Worm (Caenorhabditis elegans) whole organism, L4 larva: ENCODE data around the gene cyp-14A2.
A peak's percentile ranks its signal among the peaks of the same experiment; 100 is the strongest.
"Not testable (repeated sequence)": the region's sequence is repeated elsewhere in the genome, so short reads cannot be mapped to it uniquely, and the experiment has no call there.

Experiments
- R02D3.7 ChIP-seq: fragments of 150-350 bp; sonication (generic microtip); optimal IDR thresholded peaks from 3 replicates; lab custom pipeline; 2014; ENCODE audit warnings: missing biosample characterization, missing genetic modification characterization
- T20F7.1 ChIP-seq: fragments of 200-800 bp; sonication (Bioruptor generic); optimal IDR thresholded peaks from 2 replicates; lab custom pipeline; 2018; ENCODE audit warnings: mild to moderate bottlenecking, missing genetic modification characterization, missing compliant biosample characterization
- ZK546.5 ChIP-seq, 2 experiments: sonication (generic microtip); optimal IDR thresholded peaks; 2 replicates each; lab custom pipeline; 2017; ENCODE audit warnings: missing biosample characterization in 2 of 2, missing genetic modification characterization in 2 of 2
- aha-1 ChIP-seq: fragments of 150-350 bp; peaks from one replicate; lab custom pipeline; 2014; ENCODE audit warnings: missing biosample characterization, missing genetic modification characterization
- arid-1 ChIP-seq: fragments of 200-800 bp; sonication (Bioruptor generic); conservative IDR thresholded peaks from 2 replicates; pipeline ENCODE4 v1.3.6; 2022; ENCODE audit warnings: missing genetic modification reagents, missing genetic modification characterization, missing compliant biosample characterization
- ceh-32 ChIP-seq: sonication (generic microtip); optimal IDR thresholded peaks from 2 replicates; lab custom pipeline; 2016; ENCODE audit warnings: mild to moderate bottlenecking, missing genetic modification characterization, missing compliant biosample characterization; ENCODE audit not compliant: poor library complexity
- cey-2 ChIP-seq: sonication (generic microtip); optimal IDR thresholded peaks from 3 replicates; lab custom pipeline; 2017; ENCODE audit warnings: missing genetic modification characterization, mild to moderate bottlenecking, missing compliant biosample characterization, antibody characterized with exemption, borderline replicate concordance; ENCODE audit not compliant: insufficient read depth
- ctbp-1 ChIP-seq: fragments of 200-800 bp; sonication (Bioruptor generic); IDR thresholded peaks from 2 replicates; pipeline ENCODE4 v1.3.6; 2022; ENCODE audit warnings: missing genetic modification reagents, missing genetic modification characterization, missing compliant biosample characterization
- daf-16 ChIP-seq, 3 experiments: sonication (generic microtip); optimal IDR thresholded peaks; 2 replicates each; lab custom pipeline; 2016 to 2017; ENCODE audit warnings: missing genetic modification characterization in 3 of 3, missing genetic modification reagents in 3 of 3, mild to moderate bottlenecking in 2 of 3, missing compliant biosample characterization in 2 of 3, missing biosample characterization in 1 of 3, moderate library complexity in 1 of 3
- dmd-6 ChIP-seq: fragments of 200-800 bp; sonication (Bioruptor generic); IDR thresholded peaks from 2 replicates; pipeline ENCODE4 v1.3.6; 2022; ENCODE audit warnings: missing genetic modification reagents, missing genetic modification characterization, missing compliant biosample characterization
- dve-1 ChIP-seq: sonication (generic microtip); optimal IDR thresholded peaks from 2 replicates; lab custom pipeline; 2017; ENCODE audit warnings: antibody characterized with exemption, mild to moderate bottlenecking, missing genetic modification characterization, missing compliant biosample characterization; ENCODE audit not compliant: insufficient read depth
- gei-8 ChIP-seq: fragments of 200-800 bp; sonication (Bioruptor generic); optimal IDR thresholded peaks from 2 replicates; lab custom pipeline; 2018; ENCODE audit warnings: mild to moderate bottlenecking, missing genetic modification characterization, missing compliant biosample characterization
- hlh-11 ChIP-seq: fragments of 200-800 bp; sonication (Bioruptor generic); optimal IDR thresholded peaks from 2 replicates; lab custom pipeline; 2018; ENCODE audit warnings: mild to moderate bottlenecking, missing genetic modification characterization, missing compliant biosample characterization
- lim-7 ChIP-seq: fragments of 200-800 bp; sonication (Bioruptor generic); IDR thresholded peaks from 2 replicates; pipeline ENCODE4 v1.3.6; 2022; ENCODE audit warnings: missing genetic modification characterization, missing compliant biosample characterization
- lin-1 ChIP-seq: fragments of 200-800 bp; sonication (Bioruptor generic); IDR thresholded peaks from 2 replicates; pipeline ENCODE4 v1.3.6; 2022; ENCODE audit warnings: missing genetic modification reagents, missing genetic modification characterization, missing compliant biosample characterization
- lin-15B ChIP-seq: fragments of 150-350 bp; sonication (generic microtip); optimal IDR thresholded peaks from 3 replicates; lab custom pipeline; 2014; ENCODE audit warnings: missing biosample characterization, missing genetic modification characterization
- lin-38 ChIP-seq: fragments of 200-800 bp; sonication (Bioruptor generic); IDR thresholded peaks from 2 replicates; pipeline ENCODE4 v1.3.6; 2022; ENCODE audit warnings: missing genetic modification reagents, missing genetic modification characterization, missing compliant biosample characterization
- madf-9 ChIP-seq: fragments of 200-800 bp; sonication (Bioruptor generic); conservative IDR thresholded peaks from 2 replicates; pipeline ENCODE4 v1.3.6; 2022; ENCODE audit warnings: missing genetic modification reagents, missing genetic modification characterization, missing compliant biosample characterization
- mep-1 ChIP-seq: fragments of 150-350 bp; sonication (generic microtip); optimal IDR thresholded peaks from 3 replicates; lab custom pipeline; 2014; ENCODE audit warnings: missing biosample characterization, missing genetic modification characterization
- mes-2 ChIP-seq: sonication (generic microtip); optimal IDR thresholded peaks from 2 replicates; lab custom pipeline; 2016; ENCODE audit warnings: missing genotype, mild to moderate bottlenecking, missing genetic modification characterization, missing compliant biosample characterization; ENCODE audit not compliant: poor library complexity, severe bottlenecking
- mxl-3 ChIP-seq: fragments of 200-800 bp; sonication (Bioruptor generic); optimal IDR thresholded peaks from 2 replicates; lab custom pipeline; 2018; ENCODE audit warnings: mild to moderate bottlenecking, missing genetic modification characterization, missing compliant biosample characterization
- nhr-41 ChIP-seq: fragments of 200-800 bp; sonication (Bioruptor generic); IDR thresholded peaks from 2 replicates; pipeline ENCODE4 v1.3.6; 2022; ENCODE audit warnings: missing genetic modification reagents, missing genetic modification characterization, missing compliant biosample characterization
- nhr-42 ChIP-seq: fragments of 200-800 bp; sonication (Bioruptor generic); IDR thresholded peaks from 2 replicates; pipeline ENCODE4 v1.3.6; 2022; ENCODE audit warnings: missing genetic modification characterization, missing compliant biosample characterization
- nhr-48 ChIP-seq: sonication (generic microtip); optimal IDR thresholded peaks from 2 replicates; lab custom pipeline; 2016; ENCODE audit warnings: mild to moderate bottlenecking, missing genetic modification characterization, missing compliant biosample characterization
- nhr-6 ChIP-seq: fragments of 150-350 bp; optimal IDR thresholded peaks from 2 replicates; lab custom pipeline; 2014; ENCODE audit warnings: missing biosample characterization, missing genetic modification characterization
- nhr-77 ChIP-seq: fragments of 150-350 bp; optimal IDR thresholded peaks from 2 replicates; lab custom pipeline; 2014; ENCODE audit warnings: missing biosample characterization, missing genetic modification characterization
- pha-4 ChIP-seq, 2 experiments: fragments of 150-350 bp in 1 of 2; fragments of 200-800 bp in 1 of 2; sonication (Bioruptor generic) in 1 of 2; IDR thresholded peaks in 1 of 2; optimal IDR thresholded peaks in 1 of 2; 2 replicates each; pipeline versions ENCODE4 v1.3.6 to Lab custom; 2014 to 2022; ENCODE audit warnings: missing genetic modification characterization in 2 of 2, missing genetic modification reagents in 2 of 2, missing biosample characterization in 1 of 2, missing compliant biosample characterization in 1 of 2
- pqm-1 ChIP-seq: sonication (generic microtip); optimal IDR thresholded peaks from 2 replicates; lab custom pipeline; 2017; ENCODE audit warnings: missing biosample characterization, missing genetic modification characterization
- set-16 ChIP-seq: fragments of 200-800 bp; sonication (Bioruptor generic); IDR thresholded peaks from 2 replicates; pipeline ENCODE4 v1.3.6; 2022; ENCODE audit warnings: missing genetic modification reagents, missing genetic modification characterization, missing compliant biosample characterization
- skn-1 ChIP-seq: fragments of 150-350 bp; optimal IDR thresholded peaks from 2 replicates; lab custom pipeline; 2014; ENCODE audit warnings: missing biosample characterization, missing genetic modification characterization
- snpc-1.2 ChIP-seq: fragments of 200-800 bp; sonication (Bioruptor generic); IDR thresholded peaks from 2 replicates; pipeline ENCODE4 v1.3.6; 2022; ENCODE audit warnings: missing genetic modification reagents, missing genetic modification characterization, missing compliant biosample characterization
- tag-97 ChIP-seq: fragments of 200-800 bp; sonication (Bioruptor generic); IDR thresholded peaks from 2 replicates; pipeline ENCODE4 v1.3.6; 2022; ENCODE audit warnings: missing genetic modification characterization, missing compliant biosample characterization
- tra-1 ChIP-seq: fragments of 200-800 bp; sonication (Bioruptor generic); IDR thresholded peaks from 2 replicates; pipeline ENCODE4 v1.3.6; 2022; ENCODE audit warnings: missing genetic modification reagents, missing genetic modification characterization, missing compliant biosample characterization
- unc-62 ChIP-seq, 3 experiments: fragments of 150-350 bp in 1 of 3; sonication (generic microtip); optimal IDR thresholded peaks in 2 of 3; peaks in 1 of 3; 1 replicate in 1 of 3; 2 replicates in 2 of 3; lab custom pipeline; 2014 to 2017; ENCODE audit warnings: missing biosample characterization in 3 of 3, missing genetic modification characterization in 3 of 3, missing genetic modification reagents in 3 of 3, missing genotype in 1 of 3
- vab-7 ChIP-seq: fragments of 200-800 bp; sonication (Bioruptor generic); IDR thresholded peaks from 2 replicates; pipeline ENCODE4 v1.3.6; 2022; ENCODE audit warnings: missing genetic modification reagents, missing genetic modification characterization, missing compliant biosample characterization
- ztf-7 ChIP-seq: fragments of 150-350 bp; optimal IDR thresholded peaks from 2 replicates; lab custom pipeline; 2014; ENCODE audit warnings: missing biosample characterization, missing genetic modification characterization

cyp-14A2 gene

ce11 chrX:13264550-13264949 is 4.9 kb downstream of the cyp-14A2 start (continued):
- TF ChIP-seq gei-8 (GFP tag; lab: Kevin White, UChicago) (peak; percentile 62), ZK546.5 (tag; optimal IDR thresholded peaks at IDR 0.05; lab: Kevin White, UChicago) (no peak), nhr-6 (tag; lab: Kevin White, UChicago) (no peak), aha-1 (peak; percentile 98)

ce11 chrX:13262195-13262594 is 7.3 kb downstream of the cyp-14A2 start, which contains the start of gene K09A11.1:
K09A11.1 (plus strand) TSS chrX:13262495.
- TF ChIP-seq mxl-3 (GFP tag; lab: Kevin White, UChicago), result no peak
- no peak for TF ChIP-seq T20F7.1 (GFP tag; lab: Kevin White, UChicago)
- no peak for TF ChIP-seq dve-1 (tag; lab: Kevin White, UChicago)
- no peak for TF ChIP-seq ceh-32 (tag; lab: Kevin White, UChicago)
- no peak for TF ChIP-seq skn-1
- no peak for TF ChIP-seq tag-97
- TF ChIP-seq ztf-7 (tag; lab: Kevin White, UChicago), result no peak
- no peak for TF ChIP-seq unc-62 (GFP tag; optimal IDR thresholded peaks at IDR 0.05 in 1 of 2; lab: Kevin White, UChicago)
- TF ChIP-seq unc-62 (tag; optimal IDR thresholded peaks at IDR 0.05; lab: Kevin White, UChicago), result no peak
- TF ChIP-seq cey-2 (tag; lab: Kevin White, UChicago), result no peak
- TF ChIP-seq hlh-11 (tag; lab: Kevin White, UChicago), result no peak
- TF ChIP-seq set-16 (GFP tag; lab: Robert Waterston, UW), result no peak
- TF ChIP-seq madf-9 (GFP tag; lab: Robert Waterston, UW), result no peak
- TF ChIP-seq nhr-41, result no peak
- no peak for TF ChIP-seq ZK546.5 (tag; optimal IDR thresholded peaks at IDR 0.05; lab: Kevin White, UChicago)
- no peak for TF ChIP-seq R02D3.7 (tag; lab: Kevin White, UChicago)
- no peak for TF ChIP-seq ctbp-1 (GFP tag; lab: Robert Waterston, UW)
- TF ChIP-seq nhr-77 (tag; lab: Kevin White, UChicago), result no peak
- TF ChIP-seq lin-15B, result no peak
- TF ChIP-seq nhr-42, result no peak
- no peak for TF ChIP-seq vab-7 (GFP tag; lab: Robert Waterston, UW)

- TF ChIP-seq dve-1 (tag; lab: Kevin White, UChicago) (peak; percentile 59), lin-38 (GFP tag; lab: Robert Waterston, UW) (peak; percentile 62), dmd-6 (GFP tag; lab: Robert Waterston, UW) (peak; percentile 46), pha-4 (GFP tag; IDR thresholded peaks at IDR 0.05; lab: Robert Waterston, UW) (peak; percentile 57; the same call in 1 of the 2 replicates), lim-7 (GFP tag; lab: Robert Waterston, UW) (peak; percentile 70), snpc-1.2 (GFP tag; lab: Robert Waterston, UW) (peak; percentile 64; the same call in 1 of the 2 replicates), lin-1 (GFP tag; lab: Robert Waterston, UW) (0 out of 2 replicates have a peak, but pooled peaks have one; percentile 15), pqm-1 (tag; lab: Kevin White, UChicago) (peak; percentile 4), daf-16 (GFP tag; optimal IDR thresholded peaks at IDR 0.05; lab: Kevin White, UChicago) (peak in 1 of 2 experiments; percentile 51), daf-16 (tag; optimal IDR thresholded peaks at IDR 0.05; lab: Kevin White, UChicago) (peak; percentile 85), mep-1 (tag; lab: Kevin White, UChicago) (peak; percentile 6), arid-1 (GFP tag; lab: Robert Waterston, UW) (0 out of 2 replicates have a peak, but pooled peaks have one; percentile 33), tra-1 (GFP tag; lab: Robert Waterston, UW) (peak; percentile 61; the same call in 1 of the 2 replicates), vab-7 (GFP tag; lab: Robert Waterston, UW) (peak; percentile 55; the same call in 1 of the 2 replicates), mes-2 (peak; percentile 49), nhr-48 (tag; lab: Kevin White, UChicago) (peak; percentile 27), hlh-11 (tag; lab: Kevin White, UChicago) (peak; percentile 13)
- TF ChIP-seq pha-4 (tag; optimal IDR thresholded peaks at IDR 0.05; lab: Kevin White, UChicago), result not testable (repeated sequence)
Measured at ce11 chrX:13261037-13261592, 8.4 kb downstream of the cyp-14A2 start.
